Worm (Caenorhabditis elegans): Measurements from ENCODE around the gene copd-1.

ce11 chrIII:6645305-6645704, 20.5 kb upstream of the copd-1 start:
- TF ChIP-seq nhr-76 (tag; optimal IDR thresholded peaks at IDR 0.05) (no peak), elt-3 (tag; optimal IDR thresholded peaks at IDR 0.05) (no peak), snpc-4 (tag; optimal IDR thresholded peaks at IDR 0.05) (no peak), fos-1 (tag; optimal IDR thresholded peaks at IDR 0.05) (no peak)

All from whole organism, L3 larva.